Worm (Caenorhabditis elegans): Measurements from ENCODE around the gene ptp-2.

- TF ChIP-seq nhr-11 (tag; optimal IDR thresholded peaks at IDR 0.05) (no peak), ama-1 (optimal IDR thresholded peaks at IDR 0.05) (no peak)
Measured at ce11 chrII:5936009-5936408, 17.6 kb downstream of the ptp-2 start.

All from whole organism, L3 larva.